Worm (Caenorhabditis elegans): Measurements from ENCODE around the gene F46F2.5.

- TF ChIP-seq sptf-1 (tag; optimal IDR thresholded peaks at IDR 0.05) (no peak), nhr-28 (tag; optimal IDR thresholded peaks at IDR 0.05) (no peak), unc-62 (GFP tag; optimal IDR thresholded peaks at IDR 0.05) (no peak), mep-1 (tag; optimal IDR thresholded peaks at IDR 0.05) (no peak), nhr-12 (tag; optimal IDR thresholded peaks at IDR 0.05) (no peak), lsy-2 (tag; optimal IDR thresholded peaks at IDR 0.05) (no peak), snpc-4 (tag; optimal IDR thresholded peaks at IDR 0.05) (no peak), nhr-237 (tag; optimal IDR thresholded peaks at IDR 0.05) (no peak), blmp-1 (tag; optimal IDR thresholded peaks at IDR 0.05) (no peak), nhr-76 (tag; optimal IDR thresholded peaks at IDR 0.05) (no peak), ztf-11 (tag; optimal IDR thresholded peaks at IDR 0.05) (no peak), nhr-2 (tag; optimal IDR thresholded peaks at IDR 0.05) (no peak), ces-1 (GFP tag; optimal IDR thresholded peaks at IDR 0.05) (no peak)
Observed at ce11 chrX:15268461-15268860, 5.9 kb downstream of the F46F2.5 start.
